Fruit fly (Drosophila melanogaster): ENCODE measurements around the gene Flad2.

The Flad2 gene

DNA sequence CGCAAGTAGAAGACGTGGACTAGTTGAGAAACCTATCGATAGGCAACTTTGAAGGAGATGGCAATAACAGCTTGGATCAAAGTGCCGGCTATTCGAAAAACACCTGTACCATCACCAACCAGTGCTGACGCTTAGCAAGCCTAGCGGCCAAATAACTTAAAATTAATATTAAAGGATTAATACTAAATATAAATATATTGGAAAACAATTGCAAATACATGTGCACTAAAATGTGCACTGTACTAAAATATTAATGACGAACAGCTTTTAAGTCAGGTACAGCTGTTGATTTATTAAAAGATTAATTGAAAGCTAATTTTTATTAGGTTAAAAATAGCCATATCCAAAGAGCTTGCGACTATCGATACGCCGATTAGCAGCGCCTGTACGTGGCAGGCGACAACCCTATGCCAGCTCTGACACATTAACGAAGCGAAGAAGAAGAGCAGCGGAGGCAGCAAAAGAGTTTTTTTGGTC, 33.8 kb upstream of the Flad2 start, which contains the start of the genes CG9302 and beta'COP (continued):
- TF ChIP-seq fd64A (GFP tag; optimal IDR thresholded peaks at IDR 0.05) (no peak), gcm (GFP tag; optimal IDR thresholded peaks at IDR 0.05) (no peak), amos (GFP tag; IDR thresholded peaks at IDR 0.05; ENCODE audit: partially characterized antibody) (peak; percentile 63), CG1647 (GFP tag; optimal IDR thresholded peaks at IDR 0.05) (peak; percentile 25), kah (GFP tag; optimal IDR thresholded peaks at IDR 0.05) (peak; percentile 7), H15 (GFP tag; IDR thresholded peaks at IDR 0.05) (no peak), CG32772 (GFP tag; IDR thresholded peaks at IDR 0.05) (no peak), Opbp (GFP tag; IDR thresholded peaks at IDR 0.05; ENCODE audit: partially characterized antibody) (peak; percentile 68), B-H1 (GFP tag; IDR thresholded peaks at IDR 0.05) (peak; percentile 16; the same call in 1 of the 3 replicates), CG32767 (GFP tag; IDR thresholded peaks at IDR 0.05) (0 out of 2 replicates have a peak, but pooled peaks have one; percentile 39), Trl (optimal IDR thresholded peaks at IDR 0.05) (no peak), Trl (GFP tag; optimal IDR thresholded peaks at IDR 0.05) (peak; percentile 22), Oaz (GFP tag; IDR thresholded peaks at IDR 0.05) (no peak), CG3847 (GFP tag; IDR thresholded peaks at IDR 0.05) (peak; percentile 72; the same call in 1 of the 2 replicates), Nf-YB (GFP tag; optimal IDR thresholded peaks at IDR 0.05) (no peak), CG10209 (GFP tag; optimal IDR thresholded peaks at IDR 0.05) (peak; percentile 69), CG18476 (GFP tag; optimal IDR thresholded peaks at IDR 0.05) (peak; percentile 32), pros (GFP tag; optimal IDR thresholded peaks at IDR 0.05) (no peak), ERR (GFP tag; optimal IDR thresholded peaks at IDR 0.05) (no peak), eyg (GFP tag; optimal IDR thresholded peaks at IDR 0.05) (no peak), ssp (GFP tag; IDR thresholded peaks at IDR 0.05) (peak; percentile 54; the same call in 1 of the 2 replicates), CG15696 (tag; optimal IDR thresholded peaks at IDR 0.05) (peak; percentile 79), scrt (GFP tag; optimal IDR thresholded peaks at IDR 0.05) (peak; percentile 67), sisA (GFP tag; IDR thresholded peaks at IDR 0.05) (peak; percentile 58), CG31388 (GFP tag; optimal IDR thresholded peaks at IDR 0.05) (no peak), CG5245 (GFP tag; optimal IDR thresholded peaks at IDR 0.05) (peak; percentile 31), Sry-δ (GFP tag; optimal IDR thresholded peaks at IDR 0.05) (peak; percentile 85), CG7839 (tag; optimal IDR thresholded peaks at IDR 0.05) (peak; percentile 75), E2f2 (GFP tag; IDR thresholded peaks at IDR 0.05) (0 out of 2 replicates have a peak, but pooled peaks have one; percentile 22), CG10366 (GFP tag; IDR thresholded peaks at IDR 0.05) (peak; percentile 41; the same call in 1 of the 2 replicates), CG6254 (GFP tag; optimal IDR thresholded peaks at IDR 0.05) (no peak), crc (GFP tag; optimal IDR thresholded peaks at IDR 0.05) (no peak), croc (GFP tag; conservative IDR thresholded peaks at IDR 0.05) (peak; percentile 56), GATAe (GFP tag; conservative IDR thresholded peaks at IDR 0.05) (no peak), Myb (GFP tag; optimal IDR thresholded peaks at IDR 0.05) (no peak), bab2 (GFP tag; optimal IDR thresholded peaks at IDR 0.05) (peak; percentile 48), CG3163 (GFP tag; optimal IDR thresholded peaks at IDR 0.05) (no peak), Xrp1 (GFP tag; IDR thresholded peaks at IDR 0.05) (peak; percentile 52), p53 (GFP tag; optimal IDR thresholded peaks at IDR 0.05) (peak; percentile 1), btn (GFP tag; optimal IDR thresholded peaks at IDR 0.05) (no peak), CG3995 (GFP tag; optimal IDR thresholded peaks at IDR 0.05) (peak; percentile 21), CG2712 (tag; optimal IDR thresholded peaks at IDR 0.05) (peak; percentile 81), Med (GFP tag) (peak; percentile 84), Sox102F (GFP tag; optimal IDR thresholded peaks at IDR 0.05) (no peak), Atf6 (GFP tag; IDR thresholded peaks at IDR 0.05) (no peak), wdn (GFP tag; IDR thresholded peaks at IDR 0.05) (no peak; the same call in 1 of the 2 replicates), CG10543 (GFP tag; optimal IDR thresholded peaks at IDR 0.05) (peak; percentile 84), ara (GFP tag; IDR thresholded peaks at IDR 0.05) (no peak), YL-1 (GFP tag; optimal IDR thresholded peaks at IDR 0.05) (peak; percentile 73), CG9609 (GFP tag; optimal IDR thresholded peaks at IDR 0.05) (no peak), gsb-n (tag; optimal IDR thresholded peaks at IDR 0.05) (no peak), chm (GFP tag; IDR thresholded peaks at IDR 0.05) (no peak)

Data from whole organism, embryonic.